Fruit fly (Drosophila melanogaster): ENCODE measurements around the gene CG42394.
A peak's percentile ranks its signal among the peaks of the same experiment; 100 is the strongest.

Gene CG42394

dm6 chr3R:10872148-10872783, 22.6 kb downstream of the CG42394 start, which contains the start of gene Fdh (continued):
- TF ChIP-seq CG2120 (GFP tag; optimal IDR thresholded peaks at IDR 0.05) (peak; percentile 46), ham (GFP tag; IDR thresholded peaks at IDR 0.05) (no peak), Xrp1 (GFP tag; IDR thresholded peaks at IDR 0.05) (peak; percentile 69), Dbx (GFP tag; IDR thresholded peaks at IDR 0.05) (peak; percentile 54; the same call in 1 of the 3 replicates), CG2129 (GFP tag; IDR thresholded peaks at IDR 0.05; ENCODE audit: partially characterized antibody) (no peak), tll (GFP tag; optimal IDR thresholded peaks at IDR 0.05) (peak in 1 of 2 experiments; percentile 14), sens-2 (GFP tag; IDR thresholded peaks at IDR 0.05) (no peak), Oli (tag; optimal IDR thresholded peaks at IDR 0.05) (peak; percentile 24), seq (GFP tag; IDR thresholded peaks at IDR 0.05) (no peak), ase (GFP tag; IDR thresholded peaks at IDR 0.05) (no peak), E2f2 (GFP tag; IDR thresholded peaks at IDR 0.05) (peak; percentile 66), Optix (GFP tag; IDR thresholded peaks at IDR 0.05) (no peak), CG4404 (GFP tag; IDR thresholded peaks at IDR 0.05) (no peak), CG16815 (GFP tag; optimal IDR thresholded peaks at IDR 0.05) (no peak), Poxn (GFP tag; IDR thresholded peaks at IDR 0.05) (no peak), lola (GFP tag; optimal IDR thresholded peaks at IDR 0.05) (peak in 1 of 3 experiments; percentile 81), Bdp1 (GFP tag; optimal IDR thresholded peaks at IDR 0.05) (no peak), Dek (tag; optimal IDR thresholded peaks at IDR 0.05) (peak; percentile 60), CG8924 (tag; optimal IDR thresholded peaks at IDR 0.05) (peak; percentile 54), ash1 (GFP tag; optimal IDR thresholded peaks at IDR 0.05) (no peak), CG6272 (GFP tag; IDR thresholded peaks at IDR 0.05) (no peak), trem (tag; optimal IDR thresholded peaks at IDR 0.05) (peak; percentile 76), CG43689 (GFP tag; IDR thresholded peaks at IDR 0.05) (no peak), Vsx1 (GFP tag; optimal IDR thresholded peaks at IDR 0.05) (peak; percentile 38), CG7745 (tag; optimal IDR thresholded peaks at IDR 0.05) (no peak), CG2889 (GFP tag; IDR thresholded peaks at IDR 0.05) (no peak), CG15073 (GFP tag; optimal IDR thresholded peaks at IDR 0.05) (no peak), CG3281 (GFP tag; optimal IDR thresholded peaks at IDR 0.05) (peak; percentile 54), onecut (GFP tag; IDR thresholded peaks at IDR 0.05) (no peak), Dp (GFP tag; optimal IDR thresholded peaks at IDR 0.05) (peak; percentile 53), vfl (GFP tag; optimal IDR thresholded peaks at IDR 0.05) (peak; percentile 19), cad (GFP tag; optimal IDR thresholded peaks at IDR 0.05) (no peak), CG4707 (GFP tag; optimal IDR thresholded peaks at IDR 0.05) (no peak), CG3163 (GFP tag; optimal IDR thresholded peaks at IDR 0.05) (no peak), gce (GFP tag; IDR thresholded peaks at IDR 0.05) (0 out of 3 replicates have a peak, but pooled peaks have one; percentile 28), caup (GFP tag; optimal IDR thresholded peaks at IDR 0.05; ENCODE audit: severe bottlenecking) (peak; percentile 24), Hr51 (GFP tag; optimal IDR thresholded peaks at IDR 0.05) (peak in 1 of 2 experiments; percentile 68), CG4617 (GFP tag; optimal IDR thresholded peaks at IDR 0.05; ENCODE audit: borderline replicate concordance) (no peak), CG1024 (GFP tag; IDR thresholded peaks at IDR 0.05) (no peak), CG4328 (GFP tag; optimal IDR thresholded peaks at IDR 0.05) (peak; percentile 51), aop (GFP tag; IDR thresholded peaks at IDR 0.05) (no peak), CG1647 (GFP tag; optimal IDR thresholded peaks at IDR 0.05) (no peak), MESR4 (GFP tag; optimal IDR thresholded peaks at IDR 0.05) (no peak), CG11456 (GFP tag; IDR thresholded peaks at IDR 0.05) (no peak), PHDP (tag; optimal IDR thresholded peaks at IDR 0.05) (peak; percentile 70), CG14710 (tag; optimal IDR thresholded peaks at IDR 0.05) (peak; percentile 85), gfzf (GFP tag; optimal IDR thresholded peaks at IDR 0.05) (peak; percentile 69), HLHmδ (GFP tag; optimal IDR thresholded peaks at IDR 0.05) (peak; percentile 61), ap (GFP tag; IDR thresholded peaks at IDR 0.05) (no peak), Scr (GFP tag; IDR thresholded peaks at IDR 0.05; ENCODE audit: partially characterized antibody) (no peak)

Measured in whole organism, embryonic.